Worm (Caenorhabditis elegans) whole organism, late embryonic: ENCODE data around the gene cest-4.

ENCODE experiments used
- C08G9.2 ChIP-seq: sonication (generic microtip); optimal IDR thresholded peaks from 2 replicates; lab custom pipeline; 2016; ENCODE audit warnings: mild to moderate bottlenecking, missing genetic modification characterization, moderate library complexity, missing compliant biosample characterization
- C38D4.7 ChIP-seq: fragments of 200-800 bp; sonication (Bioruptor generic); optimal IDR thresholded peaks from 2 replicates; lab custom pipeline; 2018; ENCODE audit warnings: mild to moderate bottlenecking, missing genetic modification characterization, moderate library complexity, missing compliant biosample characterization
- F13H6.1 ChIP-seq: sonication (generic microtip); optimal IDR thresholded peaks from 2 replicates; lab custom pipeline; 2016; ENCODE audit warnings: missing genetic modification characterization, missing compliant biosample characterization
- K02D7.2 ChIP-seq: sonication (generic microtip); optimal IDR thresholded peaks from 2 replicates; lab custom pipeline; 2017; ENCODE audit warnings: mild to moderate bottlenecking, missing genetic modification characterization, missing compliant biosample characterization
- K09A11.1 ChIP-seq: sonication (generic microtip); optimal IDR thresholded peaks from 2 replicates; lab custom pipeline; 2017; ENCODE audit warnings: antibody characterized with exemption, mild to moderate bottlenecking, missing genetic modification characterization, missing compliant biosample characterization; ENCODE audit not compliant: insufficient read depth
- Y22D7AL.16 ChIP-seq: sonication (generic microtip); optimal IDR thresholded peaks from 2 replicates; lab custom pipeline; 2016; ENCODE audit warnings: missing genetic modification characterization, missing compliant biosample characterization
- ahr-1 ChIP-seq: sonication (generic microtip); optimal IDR thresholded peaks from 2 replicates; lab custom pipeline; 2016; ENCODE audit warnings: missing genetic modification characterization, missing compliant biosample characterization
- ama-1 ChIP-seq: fragments of 150-350 bp; optimal IDR thresholded peaks from 2 replicates; lab custom pipeline; 2014
- ceh-2 ChIP-seq: sonication (generic microtip); optimal IDR thresholded peaks from 2 replicates; lab custom pipeline; 2016; ENCODE audit warnings: missing genotype, missing genetic modification characterization, missing compliant biosample characterization
- ceh-22 ChIP-seq: sonication (generic microtip); optimal IDR thresholded peaks from 2 replicates; lab custom pipeline; 2017; ENCODE audit warnings: missing biosample characterization, missing genetic modification characterization
- ceh-24 ChIP-seq: sonication (generic microtip); optimal IDR thresholded peaks from 2 replicates; lab custom pipeline; 2016; ENCODE audit warnings: mild to moderate bottlenecking, missing genetic modification characterization, missing compliant biosample characterization
- ceh-30 ChIP-seq: fragments of 150-350 bp; optimal IDR thresholded peaks from 2 replicates; lab custom pipeline; 2014; ENCODE audit warnings: missing biosample characterization, missing genetic modification characterization
- ceh-34 ChIP-seq: sonication (generic microtip); optimal IDR thresholded peaks from 2 replicates; lab custom pipeline; 2016; ENCODE audit warnings: mild to moderate bottlenecking, missing genetic modification characterization, missing compliant biosample characterization
- ceh-45 ChIP-seq: fragments of 200-800 bp; sonication (Bioruptor generic); IDR thresholded peaks from 2 replicates; pipeline ENCODE4 v1.3.6; 2022; ENCODE audit warnings: missing genetic modification reagents, missing genetic modification characterization, missing compliant biosample characterization
- ceh-48 ChIP-seq: sonication (generic microtip); optimal IDR thresholded peaks from 2 replicates; lab custom pipeline; 2016; ENCODE audit warnings: missing genetic modification characterization, inconsistent platforms, missing compliant biosample characterization
- dmd-4 ChIP-seq: sonication (generic microtip); optimal IDR thresholded peaks from 2 replicates; lab custom pipeline; 2016; ENCODE audit warnings: borderline replicate concordance, missing genetic modification characterization, missing compliant biosample characterization
- elt-2 ChIP-seq: sonication (generic microtip); optimal IDR thresholded peaks from 2 replicates; lab custom pipeline; 2016; ENCODE audit warnings: missing genetic modification reagents, missing genetic modification characterization, missing compliant biosample characterization
- elt-4 ChIP-seq: sonication (generic microtip); optimal IDR thresholded peaks from 2 replicates; lab custom pipeline; 2016; ENCODE audit warnings: missing genetic modification characterization, missing compliant biosample characterization
- fax-1 ChIP-seq: sonication (generic microtip); optimal IDR thresholded peaks from 2 replicates; lab custom pipeline; 2016; ENCODE audit warnings: missing genotype, missing genetic modification characterization, missing compliant biosample characterization
- fkh-10 ChIP-seq: fragments of 150-350 bp; optimal IDR thresholded peaks from 2 replicates; lab custom pipeline; 2014; ENCODE audit warnings: missing biosample characterization, missing genetic modification reagents, missing genetic modification characterization
- fkh-6 ChIP-seq: sonication (generic microtip); optimal IDR thresholded peaks from 2 replicates; lab custom pipeline; 2016; ENCODE audit warnings: missing genetic modification characterization, missing compliant biosample characterization
- gmeb-2 ChIP-seq: sonication (generic microtip); optimal IDR thresholded peaks from 2 replicates; lab custom pipeline; 2016; ENCODE audit warnings: missing genetic modification characterization, inconsistent platforms, missing compliant biosample characterization
- hlh-13 ChIP-seq: fragments of 200-800 bp; sonication (Bioruptor generic); optimal IDR thresholded peaks from 2 replicates; lab custom pipeline; 2018; ENCODE audit warnings: mild to moderate bottlenecking, missing genetic modification characterization, missing compliant biosample characterization
- hlh-30 ChIP-seq: sonication (generic microtip); optimal IDR thresholded peaks from 2 replicates; lab custom pipeline; 2017; ENCODE audit warnings: antibody characterized with exemption, missing genetic modification characterization, missing compliant biosample characterization; ENCODE audit not compliant: insufficient read depth
- hlh-6 ChIP-seq: sonication (generic microtip); optimal IDR thresholded peaks from 2 replicates; lab custom pipeline; 2016; ENCODE audit warnings: missing genotype, missing genetic modification characterization, missing compliant biosample characterization
- madf-2 ChIP-seq: sonication (generic microtip); optimal IDR thresholded peaks from 2 replicates; lab custom pipeline; 2017; ENCODE audit warnings: missing genetic modification characterization, missing compliant biosample characterization
- nfya-1 ChIP-seq: sonication (generic microtip); optimal IDR thresholded peaks from 2 replicates; lab custom pipeline; 2017; ENCODE audit warnings: missing genetic modification characterization, mild to moderate bottlenecking, missing compliant biosample characterization, antibody characterized with exemption, moderate library complexity
- nhr-232 ChIP-seq: sonication (generic microtip); optimal IDR thresholded peaks from 2 replicates; lab custom pipeline; 2016; ENCODE audit warnings: missing genetic modification characterization, missing compliant biosample characterization
- odd-2 ChIP-seq: sonication (generic microtip); optimal IDR thresholded peaks from 2 replicates; lab custom pipeline; 2017; ENCODE audit warnings: antibody characterized with exemption, mild to moderate bottlenecking, missing genetic modification characterization, missing compliant biosample characterization
- pag-3 ChIP-seq: sonication (generic microtip); optimal IDR thresholded peaks from 2 replicates; lab custom pipeline; 2016; ENCODE audit warnings: missing compliant biosample characterization, missing genetic modification characterization, borderline replicate concordance
- pat-9 ChIP-seq: fragments of 200-800 bp; sonication (Bioruptor generic); optimal IDR thresholded peaks from 2 replicates; lab custom pipeline; 2018; ENCODE audit warnings: mild to moderate bottlenecking, missing genetic modification characterization, moderate library complexity, missing compliant biosample characterization
- pax-1 ChIP-seq: fragments of 150-350 bp; optimal IDR thresholded peaks from 2 replicates; lab custom pipeline; 2014; ENCODE audit warnings: missing biosample characterization, missing genetic modification characterization
- pha-2 ChIP-seq: sonication (generic microtip); optimal IDR thresholded peaks from 2 replicates; lab custom pipeline; 2017; ENCODE audit warnings: mild to moderate bottlenecking, missing genetic modification characterization, missing compliant biosample characterization
- pros-1 ChIP-seq: fragments of 150-350 bp; optimal IDR thresholded peaks from 2 replicates; lab custom pipeline; 2014; ENCODE audit warnings: missing biosample characterization, missing genetic modification reagents, missing genetic modification characterization
- rnt-1 ChIP-seq: sonication (generic microtip); optimal IDR thresholded peaks from 2 replicates; lab custom pipeline; 2016; ENCODE audit warnings: missing genetic modification characterization, missing compliant biosample characterization
- sdc-2 ChIP-seq: sonication (generic microtip); optimal IDR thresholded peaks from 2 replicates; lab custom pipeline; 2016; ENCODE audit warnings: missing genotype, missing genetic modification characterization, missing compliant biosample characterization
- sox-2 ChIP-seq: fragments of 200-800 bp; sonication (Bioruptor generic); IDR thresholded peaks from 2 replicates; pipeline ENCODE4 v1.3.6; 2022; ENCODE audit warnings: missing genetic modification reagents, missing genetic modification characterization, missing compliant biosample characterization
- tbx-2 ChIP-seq: sonication (generic microtip); optimal IDR thresholded peaks from 2 replicates; lab custom pipeline; 2016; ENCODE audit warnings: missing genetic modification characterization, missing compliant biosample characterization
- tbx-7 ChIP-seq: sonication (generic microtip); optimal IDR thresholded peaks from 2 replicates; lab custom pipeline; 2016; ENCODE audit warnings: missing genotype, missing genetic modification characterization, missing compliant biosample characterization
- ttx-3 ChIP-seq: sonication (generic microtip); optimal IDR thresholded peaks from 2 replicates; lab custom pipeline; 2016; ENCODE audit warnings: missing genetic modification reagents, missing genetic modification characterization, missing compliant biosample characterization
- unc-55 ChIP-seq: sonication (generic microtip); optimal IDR thresholded peaks from 2 replicates; lab custom pipeline; 2017; ENCODE audit warnings: missing biosample characterization, missing genetic modification reagents, missing genetic modification characterization
- zip-5 ChIP-seq: sonication (generic microtip); optimal IDR thresholded peaks from 2 replicates; lab custom pipeline; 2016; ENCODE audit warnings: missing genetic modification characterization, missing compliant biosample characterization
- ztf-16 ChIP-seq: sonication (generic microtip); optimal IDR thresholded peaks from 2 replicates; lab custom pipeline; 2017; ENCODE audit warnings: missing genetic modification characterization, missing compliant biosample characterization

cest-4 gene

DNA sequence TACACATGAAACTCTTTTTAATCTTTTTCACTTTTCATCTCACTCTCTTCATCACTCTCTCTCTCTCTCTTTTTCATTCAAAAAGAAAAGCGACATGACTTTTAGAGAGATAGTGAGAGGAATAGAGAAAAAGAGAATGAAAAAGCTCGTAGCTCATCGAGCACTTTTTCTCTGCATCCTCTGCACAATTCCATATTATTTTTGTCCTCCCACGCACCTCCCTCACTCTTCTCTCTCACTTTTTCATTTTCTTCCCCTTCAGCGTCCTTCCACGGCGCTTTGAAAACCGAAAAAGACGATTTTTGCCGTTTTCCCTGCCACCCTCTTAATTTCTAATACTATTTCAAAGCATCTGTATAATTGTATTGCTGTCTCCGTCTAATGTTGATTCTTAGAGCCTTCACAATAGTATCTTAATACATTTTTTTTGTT is 37.0 kb upstream of the cest-4 start (continued):
- TF ChIP-seq ceh-48 (tag; lab: Kevin White, UChicago) (no peak), fax-1 (tag; lab: Kevin White, UChicago) (no peak), ceh-45 (GFP tag; lab: Robert Waterston, UW) (no peak), pax-1 (peak; percentile 55), fkh-10 (GFP tag; lab: Kevin White, UChicago) (no peak), C38D4.7 (no peak), C08G9.2 (no peak), hlh-6 (tag; lab: Kevin White, UChicago) (no peak), ama-1 (no peak), gmeb-2 (tag; lab: Kevin White, UChicago) (no peak), F13H6.1 (tag; lab: Kevin White, UChicago) (no peak), fkh-6 (tag; lab: Kevin White, UChicago) (no peak), rnt-1 (tag; lab: Kevin White, UChicago) (no peak), pat-9 (tag; lab: Kevin White, UChicago) (no peak), unc-55 (GFP tag; lab: Kevin White, UChicago) (peak; percentile 85), ttx-3 (tag; lab: Kevin White, UChicago) (no peak), K09A11.1 (tag; lab: Kevin White, UChicago) (no peak), sdc-2 (tag; lab: Kevin White, UChicago) (no peak), dmd-4 (no peak), pha-2 (tag; lab: Kevin White, UChicago) (no peak), ceh-2 (tag; lab: Kevin White, UChicago) (no peak), pros-1 (tag; lab: Kevin White, UChicago) (no peak), nhr-232 (tag; lab: Kevin White, UChicago) (no peak), tbx-2 (tag; lab: Kevin White, UChicago) (peak; percentile 58), ztf-16 (tag; lab: Kevin White, UChicago) (no peak), K02D7.2 (tag; lab: Kevin White, UChicago) (no peak), ceh-34 (tag; lab: Kevin White, UChicago) (peak; percentile 29), ahr-1 (tag; lab: Kevin White, UChicago) (no peak), elt-4 (tag; lab: Kevin White, UChicago) (no peak), nfya-1 (tag; lab: Kevin White, UChicago) (peak; percentile 52), madf-2 (tag; lab: Kevin White, UChicago) (no peak), Y22D7AL.16 (tag; lab: Kevin White, UChicago) (no peak), zip-5 (tag; lab: Kevin White, UChicago) (no peak), elt-2 (tag; lab: Kevin White, UChicago) (peak; percentile 8), hlh-13 (GFP tag; lab: Kevin White, UChicago) (no peak), sox-2 (GFP tag; lab: Robert Waterston, UW) (no peak), pag-3 (tag; lab: Kevin White, UChicago) (no peak), odd-2 (no peak), ceh-30 (tag; lab: Kevin White, UChicago) (no peak), tbx-7 (tag; lab: Kevin White, UChicago) (no peak), ceh-22 (tag; lab: Kevin White, UChicago) (no peak)
- TF ChIP-seq, all 69 proteins: peak for 12

DNA sequence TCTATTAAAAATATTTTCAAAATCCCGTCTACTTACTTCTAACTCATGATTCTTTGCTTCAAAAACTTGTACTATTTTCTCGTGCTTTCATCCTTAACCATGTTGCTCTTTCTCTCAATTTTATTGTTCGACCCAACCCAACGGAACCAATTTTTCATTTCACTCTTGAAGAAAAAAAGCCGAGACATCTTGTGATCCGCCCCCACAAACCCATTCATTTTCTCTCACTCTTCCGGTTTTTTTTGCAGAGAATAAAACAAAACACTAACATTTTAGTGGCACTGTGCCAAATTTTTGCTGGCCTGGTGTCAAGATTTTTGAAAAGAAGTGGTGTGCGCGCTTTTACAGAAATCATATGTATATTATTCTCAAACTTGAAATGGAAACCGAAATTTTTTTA is 34.6 kb upstream of the cest-4 start:
- TF ChIP-seq zip-5 (tag; lab: Kevin White, UChicago): no peak
- TF ChIP-seq tbx-7 (tag; lab: Kevin White, UChicago): no peak
- no peak for TF ChIP-seq elt-2 (tag; lab: Kevin White, UChicago)
- TF ChIP-seq pag-3 (tag; lab: Kevin White, UChicago): no peak
- no peak for TF ChIP-seq hlh-30 (tag; lab: Kevin White, UChicago)
- TF ChIP-seq ceh-24 (tag; lab: Kevin White, UChicago): no peak
